Worm (Caenorhabditis elegans) whole organism, young adult: ENCODE results near the gene nhr-45.

Experiments used
- B0261.1 ChIP-seq: sonication (generic microtip); optimal IDR thresholded peaks from 2 replicates; lab custom pipeline; 2016; ENCODE audit warnings: mild to moderate bottlenecking, missing genetic modification characterization, moderate library complexity, missing compliant biosample characterization
- F10E7.11 ChIP-seq: sonication (generic microtip); optimal IDR thresholded peaks from 2 replicates; lab custom pipeline; 2017; ENCODE audit warnings: mild to moderate bottlenecking, missing genetic modification characterization, moderate library complexity, missing compliant biosample characterization
- F37B4.10 ChIP-seq: fragments of 200-800 bp; sonication (Bioruptor generic); IDR thresholded peaks from 2 replicates; pipeline ENCODE4 v1.3.6; 2022; ENCODE audit warnings: missing genetic modification characterization, missing compliant biosample characterization
- F49E8.2 ChIP-seq: sonication (generic microtip); optimal IDR thresholded peaks from 3 replicates; lab custom pipeline; 2017; ENCODE audit warnings: missing genetic modification characterization, mild to moderate bottlenecking, missing compliant biosample characterization, antibody characterized with exemption, moderate library complexity; ENCODE audit not compliant: insufficient read depth
- F52B5.7 ChIP-seq: sonication (generic microtip); optimal IDR thresholded peaks from 2 replicates; lab custom pipeline; 2016; ENCODE audit warnings: mild to moderate bottlenecking, missing genetic modification characterization, missing compliant biosample characterization
- akir-1 ChIP-seq: fragments of 200-800 bp; sonication (Bioruptor generic); optimal IDR thresholded peaks from 2 replicates; lab custom pipeline; 2018; ENCODE audit warnings: mild to moderate bottlenecking, missing genetic modification characterization, moderate library complexity, missing compliant biosample characterization
- aptf-2 ChIP-seq: fragments of 200-800 bp; sonication (Bioruptor generic); conservative IDR thresholded peaks from 2 replicates; pipeline ENCODE4 v1.3.6; 2022; ENCODE audit warnings: missing genetic modification reagents, missing genetic modification characterization, missing compliant biosample characterization
- athp-1 ChIP-seq: sonication (generic microtip); optimal IDR thresholded peaks from 2 replicates; lab custom pipeline; 2017; ENCODE audit warnings: mild to moderate bottlenecking, missing genetic modification characterization, missing compliant biosample characterization
- attf-6 ChIP-seq: fragments of 200-800 bp; sonication (Bioruptor generic); IDR thresholded peaks from 2 replicates; pipeline ENCODE4 v1.3.6; 2022; ENCODE audit warnings: missing genetic modification reagents, missing genetic modification characterization, missing compliant biosample characterization
- bed-1 ChIP-seq: fragments of 200-800 bp; sonication (Bioruptor generic); IDR thresholded peaks from 2 replicates; pipeline ENCODE4 v1.3.6; 2022; ENCODE audit warnings: missing genetic modification reagents, missing genetic modification characterization, missing compliant biosample characterization
- cebp-1 ChIP-seq, 2 experiments: fragments of 200-800 bp in 1 of 2; sonication (Bioruptor generic) in 1 of 2; sonication (generic microtip) in 1 of 2; IDR thresholded peaks in 1 of 2; optimal IDR thresholded peaks in 1 of 2; 2 replicates each; pipeline versions ENCODE4 v1.3.6 to Lab custom; 2017 to 2022; ENCODE audit warnings: missing compliant biosample characterization in 2 of 2, missing genetic modification characterization in 2 of 2, mild to moderate bottlenecking in 1 of 2, missing genetic modification reagents in 1 of 2, moderate library complexity in 1 of 2
- ceh-40 ChIP-seq: fragments of 200-800 bp; sonication (Bioruptor generic); IDR thresholded peaks from 2 replicates; pipeline ENCODE4 v1.3.6; 2022; ENCODE audit warnings: missing genetic modification characterization, missing compliant biosample characterization
- ceh-79 ChIP-seq: sonication (generic microtip); optimal IDR thresholded peaks from 2 replicates; lab custom pipeline; 2017; ENCODE audit warnings: mild to moderate bottlenecking, missing genetic modification characterization, missing compliant biosample characterization
- dpff-1 ChIP-seq: sonication (generic microtip); optimal IDR thresholded peaks from 2 replicates; lab custom pipeline; 2017; ENCODE audit warnings: mild to moderate bottlenecking, missing genetic modification characterization, missing compliant biosample characterization
- efl-1 ChIP-seq: fragments of 150-350 bp; optimal IDR thresholded peaks from 2 replicates; lab custom pipeline; 2014; ENCODE audit warnings: missing biosample characterization, missing genetic modification reagents, missing genetic modification characterization
- egl-18 ChIP-seq: fragments of 200-800 bp; sonication (Bioruptor generic); IDR thresholded peaks from 2 replicates; pipeline ENCODE4 v1.3.6; 2022; ENCODE audit warnings: missing genetic modification reagents, missing genetic modification characterization, missing compliant biosample characterization
- egrh-3 ChIP-seq: fragments of 200-800 bp; sonication (Bioruptor generic); IDR thresholded peaks from 2 replicates; pipeline ENCODE4 v1.3.6; 2022; ENCODE audit warnings: missing genetic modification reagents, missing genetic modification characterization, missing compliant biosample characterization
- ets-4 ChIP-seq: fragments of 200-800 bp; sonication (Bioruptor generic); optimal IDR thresholded peaks from 2 replicates; lab custom pipeline; 2018; ENCODE audit warnings: mild to moderate bottlenecking, missing genetic modification characterization, missing compliant biosample characterization
- hlh-26 ChIP-seq: fragments of 200-800 bp; sonication (Bioruptor generic); conservative IDR thresholded peaks from 2 replicates; pipeline ENCODE4 v1.3.6; 2022; ENCODE audit warnings: missing genetic modification reagents, missing genetic modification characterization, missing compliant biosample characterization
- lag-1 ChIP-seq: fragments of 200-800 bp; sonication (Bioruptor generic); IDR thresholded peaks from 2 replicates; pipeline ENCODE4 v1.3.6; 2022; ENCODE audit warnings: missing genetic modification reagents, missing genetic modification characterization, missing compliant biosample characterization
- let-526 ChIP-seq: fragments of 200-800 bp; sonication (Bioruptor generic); IDR thresholded peaks from 2 replicates; pipeline ENCODE4 v1.3.6; 2022; ENCODE audit warnings: missing genetic modification reagents, missing genetic modification characterization, missing compliant biosample characterization
- lin-26 ChIP-seq: fragments of 200-800 bp; sonication (Bioruptor generic); IDR thresholded peaks from 2 replicates; pipeline ENCODE4 v1.3.6; 2022; ENCODE audit warnings: missing genetic modification reagents, missing genetic modification characterization, missing compliant biosample characterization
- lin-54 ChIP-seq: fragments of 200-800 bp; sonication (Bioruptor generic); optimal IDR thresholded peaks from 2 replicates; lab custom pipeline; 2018; ENCODE audit warnings: mild to moderate bottlenecking, missing genetic modification characterization, missing compliant biosample characterization
- madf-10 ChIP-seq: sonication (generic microtip); optimal IDR thresholded peaks from 2 replicates; lab custom pipeline; 2016; ENCODE audit warnings: mild to moderate bottlenecking, missing genetic modification characterization, missing compliant biosample characterization
- madf-3 ChIP-seq: fragments of 200-800 bp; sonication (Bioruptor generic); IDR thresholded peaks from 2 replicates; pipeline ENCODE4 v1.3.6; 2022; ENCODE audit warnings: missing genetic modification reagents, missing genetic modification characterization, missing compliant biosample characterization
- mes-4 ChIP-seq: sonication (generic microtip); optimal IDR thresholded peaks from 2 replicates; lab custom pipeline; 2016; ENCODE audit warnings: missing genotype, missing genetic modification characterization, missing compliant biosample characterization
- nfya-2 ChIP-seq: fragments of 200-800 bp; sonication (Bioruptor generic); IDR thresholded peaks from 2 replicates; pipeline ENCODE4 v1.3.6; 2022; ENCODE audit warnings: missing genetic modification reagents, missing genetic modification characterization, missing compliant biosample characterization
- nfyb-1 ChIP-seq: fragments of 200-800 bp; sonication (Bioruptor generic); IDR thresholded peaks from 2 replicates; pipeline ENCODE4 v1.3.6; 2022; ENCODE audit warnings: missing genetic modification reagents, missing genetic modification characterization, missing compliant biosample characterization
- nhr-120 ChIP-seq: fragments of 200-800 bp; sonication (Bioruptor generic); IDR thresholded peaks from 2 replicates; pipeline ENCODE4 v1.3.6; 2022; ENCODE audit warnings: missing genetic modification characterization, missing compliant biosample characterization
- nhr-179 ChIP-seq: sonication (generic microtip); optimal IDR thresholded peaks from 2 replicates; lab custom pipeline; 2016; ENCODE audit warnings: mild to moderate bottlenecking, missing genetic modification characterization, missing compliant biosample characterization
- nhr-27 ChIP-seq: fragments of 200-800 bp; sonication (Bioruptor generic); optimal IDR thresholded peaks from 2 replicates; lab custom pipeline; 2018; ENCODE audit warnings: mild to moderate bottlenecking, missing genetic modification characterization, moderate library complexity, missing compliant biosample characterization
- rcor-1 ChIP-seq: fragments of 200-800 bp; sonication (Bioruptor generic); IDR thresholded peaks from 2 replicates; pipeline ENCODE4 v1.3.6; 2022; ENCODE audit warnings: missing genetic modification reagents, missing genetic modification characterization, missing compliant biosample characterization
- sea-2 ChIP-seq: fragments of 200-800 bp; sonication (Bioruptor generic); IDR thresholded peaks from 2 replicates; pipeline ENCODE4 v1.3.6; 2022; ENCODE audit warnings: missing genetic modification characterization, missing compliant biosample characterization
- snpc-1.3 ChIP-seq: sonication (generic microtip); optimal IDR thresholded peaks from 2 replicates; lab custom pipeline; 2017; ENCODE audit warnings: missing genetic modification characterization, mild to moderate bottlenecking, missing compliant biosample characterization, antibody characterized with exemption, moderate library complexity, missing genotype, missing genetic modification reagents; ENCODE audit not compliant: insufficient read depth
- sptf-2 ChIP-seq: fragments of 200-800 bp; sonication (Bioruptor generic); optimal IDR thresholded peaks from 2 replicates; lab custom pipeline; 2018; ENCODE audit warnings: mild to moderate bottlenecking, missing genetic modification characterization, missing compliant biosample characterization
- unc-130 ChIP-seq: sonication (generic microtip); optimal IDR thresholded peaks from 2 replicates; lab custom pipeline; 2016; ENCODE audit warnings: missing genetic modification reagents, missing genetic modification characterization, missing compliant biosample characterization
- unc-62 ChIP-seq: fragments of 150-350 bp; optimal IDR thresholded peaks from 2 replicates; lab custom pipeline; 2014; ENCODE audit warnings: missing biosample characterization, missing genetic modification reagents, missing genetic modification characterization
- zfh-2 ChIP-seq: fragments of 200-800 bp; sonication (Bioruptor generic); conservative IDR thresholded peaks from 2 replicates; pipeline ENCODE4 v1.3.6; 2022; ENCODE audit warnings: missing genetic modification reagents, missing genetic modification characterization, missing compliant biosample characterization
- ztf-3 ChIP-seq: fragments of 200-800 bp; sonication (Bioruptor generic); optimal IDR thresholded peaks from 2 replicates; lab custom pipeline; 2018; ENCODE audit warnings: mild to moderate bottlenecking, missing genetic modification characterization, missing compliant biosample characterization
- ztf-6 ChIP-seq: fragments of 200-800 bp; sonication (Bioruptor generic); IDR thresholded peaks from 2 replicates; pipeline ENCODE4 v1.3.6; 2022; ENCODE audit warnings: missing genetic modification reagents, missing genetic modification characterization, missing compliant biosample characterization

Gene nhr-45

ce11 chrX:4658303-4658702 lies 1.8 kb downstream of the nhr-45 start:
- TF ChIP-seq hlh-26 (GFP tag; lab: Robert Waterston, UW): no peak
- no peak for TF ChIP-seq lin-26 (GFP tag; lab: Robert Waterston, UW)

ce11 chrX:4657577-4657976 lies 2.5 kb downstream of the nhr-45 start:
- TF ChIP-seq aptf-2 (GFP tag; lab: Robert Waterston, UW) (no peak), F52B5.7 (tag; lab: Kevin White, UChicago) (no peak)

- TF ChIP-seq zfh-2 (GFP tag; lab: Robert Waterston, UW): no peak
- TF ChIP-seq efl-1 (GFP tag; lab: Kevin White, UChicago): no peak
- no peak for TF ChIP-seq nhr-120 (GFP tag; lab: Robert Waterston, UW)
- TF ChIP-seq ceh-79 (tag; lab: Kevin White, UChicago): no peak
- no peak for TF ChIP-seq nhr-27 (tag; lab: Kevin White, UChicago)
- no peak for TF ChIP-seq dpff-1 (tag; lab: Kevin White, UChicago)
- no peak for TF ChIP-seq unc-130 (GFP tag; lab: Kevin White, UChicago)
- TF ChIP-seq unc-62 (GFP tag; lab: Kevin White, UChicago): no peak
- no peak for TF ChIP-seq lag-1
- TF ChIP-seq nfyb-1 (GFP tag; lab: Robert Waterston, UW): no peak
- TF ChIP-seq athp-1 (tag; lab: Kevin White, UChicago): no peak
- TF ChIP-seq cebp-1 (GFP tag; IDR thresholded peaks at IDR 0.05; lab: Robert Waterston, UW): no peak
- TF ChIP-seq cebp-1 (tag; optimal IDR thresholded peaks at IDR 0.05; lab: Kevin White, UChicago): no peak
- no peak for TF ChIP-seq akir-1 (GFP tag; lab: Kevin White, UChicago)
- TF ChIP-seq ztf-3 (GFP tag; lab: Kevin White, UChicago): no peak
- no peak for TF ChIP-seq B0261.1
- TF ChIP-seq snpc-1.3 (tag; lab: Kevin White, UChicago): no peak
- no peak for TF ChIP-seq ets-4 (GFP tag; lab: Kevin White, UChicago)
- TF ChIP-seq sptf-2 (GFP tag; lab: Kevin White, UChicago): no peak
- no peak for TF ChIP-seq ceh-40 (GFP tag; lab: Robert Waterston, UW)
- TF ChIP-seq, all 124 proteins: peak for 0
Observed at ce11 chrX:4654057-4654456, 6.1 kb downstream of the nhr-45 start, which contains the start of gene ceh-1. Gene ceh-1, minus strand, starts transcription at chrX:4654157.

- TF ChIP-seq mes-4 (tag; lab: Kevin White, UChicago): no peak
- TF ChIP-seq let-526 (GFP tag; lab: Robert Waterston, UW): no peak
- no peak for TF ChIP-seq nhr-179 (tag; lab: Kevin White, UChicago)
- no peak for TF ChIP-seq madf-10 (tag; lab: Kevin White, UChicago)
- no peak for TF ChIP-seq bed-1 (GFP tag; lab: Robert Waterston, UW)
- no peak for TF ChIP-seq F10E7.11
- TF ChIP-seq ztf-6 (GFP tag; lab: Robert Waterston, UW): no peak
- no peak for TF ChIP-seq sea-2
- no peak for TF ChIP-seq nfya-2
- TF ChIP-seq F49E8.2 (tag; lab: Kevin White, UChicago): no peak
- TF ChIP-seq F37B4.10 (GFP tag; lab: Robert Waterston, UW): no peak
- no peak for TF ChIP-seq egl-18 (GFP tag; lab: Robert Waterston, UW)
- no peak for TF ChIP-seq madf-3 (GFP tag; lab: Robert Waterston, UW)
- no peak for TF ChIP-seq egrh-3 (GFP tag; lab: Robert Waterston, UW)
- TF ChIP-seq rcor-1 (GFP tag; lab: Robert Waterston, UW): no peak
- no peak for TF ChIP-seq attf-6 (GFP tag; lab: Robert Waterston, UW)
- no peak for TF ChIP-seq lin-54
- TF ChIP-seq ztf-3 (GFP tag; lab: Kevin White, UChicago): no peak
- TF ChIP-seq snpc-1.3 (tag; lab: Kevin White, UChicago): no peak
Observed at ce11 chrX:4652950-4653349, 7.2 kb downstream of the nhr-45 start.
